Worm (Caenorhabditis elegans): ENCODE measurements around the gene glb-14.

Gene glb-14

DNA sequence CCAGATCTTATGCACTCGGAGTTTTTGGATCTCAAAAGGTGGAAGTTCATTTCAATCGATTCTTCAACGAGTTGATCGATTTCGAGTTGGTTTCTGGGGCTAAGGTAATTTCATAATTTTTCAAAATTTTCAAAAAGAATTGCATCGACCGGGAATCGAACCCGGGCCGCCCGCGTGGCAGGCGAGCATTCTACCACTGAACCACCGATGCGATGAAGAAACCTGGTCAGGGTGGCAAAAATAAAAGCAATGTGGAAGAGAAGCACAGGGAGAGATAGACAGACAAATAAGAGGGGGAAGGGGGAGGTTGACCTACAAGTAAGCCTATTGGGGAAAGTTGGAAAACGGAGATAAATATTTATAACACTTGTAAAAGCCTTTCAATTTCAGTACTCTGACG, 39.7 kb downstream of the glb-14 start:
- TF ChIP-seq aly-2 (tag; optimal IDR thresholded peaks at IDR 0.05) (no peak), egl-27 (tag; optimal IDR thresholded peaks at IDR 0.05) (no peak), elt-1 (tag; optimal IDR thresholded peaks at IDR 0.05) (no peak), nhr-12 (tag; optimal IDR thresholded peaks at IDR 0.05) (no peak), nhr-28 (tag; optimal IDR thresholded peaks at IDR 0.05) (no peak), ceh-16 (tag; optimal IDR thresholded peaks at IDR 0.05) (peak; percentile 2), zag-1 (tag; optimal IDR thresholded peaks at IDR 0.05) (no peak), ceh-82 (tag; optimal IDR thresholded peaks at IDR 0.05) (no peak), daf-12 (tag; optimal IDR thresholded peaks at IDR 0.05) (no peak), nfya-1 (tag; optimal IDR thresholded peaks at IDR 0.05; ENCODE audit: insufficient read depth) (no peak), nhr-25 (tag; optimal IDR thresholded peaks at IDR 0.05) (no peak), pha-4 (tag; optimal IDR thresholded peaks at IDR 0.05) (no peak), tbx-2 (tag; optimal IDR thresholded peaks at IDR 0.05) (no peak), elt-2 (tag; optimal IDR thresholded peaks at IDR 0.05) (peak; percentile 52), ztf-11 (tag; optimal IDR thresholded peaks at IDR 0.05) (no peak), fos-1 (tag; optimal IDR thresholded peaks at IDR 0.05) (no peak), R02D3.7 (tag; optimal IDR thresholded peaks at IDR 0.05) (no peak), nhr-67 (tag; optimal IDR thresholded peaks at IDR 0.05) (no peak), nhr-11 (tag; optimal IDR thresholded peaks at IDR 0.05) (no peak), sea-2 (GFP tag; optimal IDR thresholded peaks at IDR 0.05) (no peak), eor-1 (tag; optimal IDR thresholded peaks at IDR 0.05) (no peak), nhr-76 (tag; optimal IDR thresholded peaks at IDR 0.05) (no peak), hmg-11 (tag; optimal IDR thresholded peaks at IDR 0.05) (no peak), ztf-4 (tag; optimal IDR thresholded peaks at IDR 0.05) (no peak), fkh-10 (GFP tag; optimal IDR thresholded peaks at IDR 0.05) (no peak), nhr-77 (tag; optimal IDR thresholded peaks at IDR 0.05) (no peak), ceh-28 (tag; optimal IDR thresholded peaks at IDR 0.05) (no peak), skn-1 (tag; optimal IDR thresholded peaks at IDR 0.05) (no peak), nhr-23 (tag; optimal IDR thresholded peaks at IDR 0.05) (no peak), lin-15B (tag; optimal IDR thresholded peaks at IDR 0.05) (no peak), pqm-1 (tag; optimal IDR thresholded peaks at IDR 0.05) (peak; percentile 34), jun-1 (tag; optimal IDR thresholded peaks at IDR 0.05) (no peak), lin-39 (tag; optimal IDR thresholded peaks at IDR 0.05) (peak; percentile 8)

DNA sequence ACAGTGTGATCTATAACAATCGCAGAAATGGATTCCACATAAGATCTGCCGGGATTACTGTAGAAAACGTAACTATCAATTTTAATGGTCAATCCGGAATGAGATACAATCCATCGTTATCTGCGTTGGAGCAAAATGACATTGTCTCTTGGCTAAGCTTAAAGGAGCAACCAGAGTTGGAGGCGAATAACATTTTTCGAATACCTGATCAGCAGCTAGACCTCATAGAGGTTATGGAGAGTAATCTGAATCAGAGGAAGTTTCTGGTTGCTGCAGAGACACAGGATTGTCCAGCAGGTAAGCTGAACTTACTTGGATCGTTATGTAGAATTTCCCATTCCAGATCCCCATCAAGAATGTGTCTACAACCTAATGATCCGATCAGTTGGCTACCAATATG, 41.2 kb downstream of the glb-14 start:
- no peak for TF ChIP-seq ztf-4 (tag; optimal IDR thresholded peaks at IDR 0.05)
- no peak for TF ChIP-seq fkh-10 (GFP tag; optimal IDR thresholded peaks at IDR 0.05)
- TF ChIP-seq zag-1 (tag; optimal IDR thresholded peaks at IDR 0.05) = no peak
- no peak for TF ChIP-seq ama-1 (optimal IDR thresholded peaks at IDR 0.05)
- no peak for TF ChIP-seq snpc-4 (tag; optimal IDR thresholded peaks at IDR 0.05)
- no peak for TF ChIP-seq jun-1 (tag; optimal IDR thresholded peaks at IDR 0.05)
- no peak for TF ChIP-seq nhr-11 (tag; optimal IDR thresholded peaks at IDR 0.05)

- TF ChIP-seq pqm-1 (tag; optimal IDR thresholded peaks at IDR 0.05) = peak; percentile 19
- TF ChIP-seq elt-2 (tag; optimal IDR thresholded peaks at IDR 0.05) = peak; percentile 31
- TF ChIP-seq tbx-2 (tag; optimal IDR thresholded peaks at IDR 0.05) = no peak
Observed at ce11 chrV:15499099-15499498, 45.7 kb downstream of the glb-14 start.

DNA sequence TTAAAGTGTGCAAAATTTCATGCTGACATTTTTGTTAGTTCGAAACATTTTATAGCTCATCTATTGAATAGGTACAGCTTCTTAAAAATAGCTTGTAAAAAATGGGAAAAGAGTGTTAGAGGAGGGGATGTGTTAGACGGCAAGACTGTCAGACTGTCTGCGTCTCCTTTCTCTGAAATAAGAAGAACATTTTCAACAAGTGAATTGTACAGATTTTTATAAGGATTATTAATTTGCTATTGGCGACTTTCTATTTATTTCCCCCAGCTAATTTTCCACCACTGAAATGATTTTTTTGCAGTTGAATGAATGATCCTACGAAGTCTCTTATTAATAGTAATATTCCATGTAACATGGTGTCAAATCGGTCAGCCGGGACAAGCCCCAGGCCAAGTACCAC, 46.4 kb downstream of the glb-14 start, which contains the start of gene C06B8.7:
Gene C06B8.7 (plus strand): TSS at position 301 of the 400 bp plus-strand sequence.
- TF ChIP-seq hmg-11 (tag; optimal IDR thresholded peaks at IDR 0.05) (no peak), fkh-2 (tag; optimal IDR thresholded peaks at IDR 0.05) (no peak)

DNA sequence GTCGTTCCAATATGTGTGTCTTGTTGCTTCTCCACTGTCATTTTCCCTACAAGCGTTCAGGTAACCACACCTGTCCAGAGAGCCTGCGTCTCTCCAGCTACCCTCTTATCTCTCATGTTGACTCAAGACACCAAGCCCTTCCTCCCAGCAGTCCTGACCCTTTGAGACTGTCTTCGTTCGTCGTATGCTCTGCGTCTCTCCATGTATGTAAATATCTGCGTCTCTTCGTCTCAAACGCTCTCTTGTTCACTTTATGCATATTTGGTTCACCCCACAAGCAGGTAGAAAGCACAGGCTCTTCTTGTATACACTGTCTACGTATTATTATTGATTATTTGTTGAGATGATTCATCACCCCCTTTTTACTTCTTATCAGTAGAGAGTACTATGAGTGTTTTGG, 47.1 kb downstream of the glb-14 start:
- no peak for TF ChIP-seq nhr-237 (tag; optimal IDR thresholded peaks at IDR 0.05)
- no peak for TF ChIP-seq ceh-82 (tag; optimal IDR thresholded peaks at IDR 0.05)
- no peak for TF ChIP-seq lin-39 (tag; optimal IDR thresholded peaks at IDR 0.05)
- peak; percentile 94 for TF ChIP-seq elt-2 (tag; optimal IDR thresholded peaks at IDR 0.05)
- TF ChIP-seq nhr-28 (tag; optimal IDR thresholded peaks at IDR 0.05) = no peak
- no peak for TF ChIP-seq nfya-1 (tag; optimal IDR thresholded peaks at IDR 0.05; ENCODE audit: insufficient read depth)
- TF ChIP-seq nhr-23 (tag; optimal IDR thresholded peaks at IDR 0.05) = no peak
- TF ChIP-seq pha-4 (tag; optimal IDR thresholded peaks at IDR 0.05) = peak; percentile 99
- TF ChIP-seq pqm-1 (tag; optimal IDR thresholded peaks at IDR 0.05) = peak; percentile 95
- TF ChIP-seq ceh-28 (tag; optimal IDR thresholded peaks at IDR 0.05) = peak; percentile 72
- TF ChIP-seq lsy-12 (tag; optimal IDR thresholded peaks at IDR 0.05) = peak; percentile 20
- no peak for TF ChIP-seq nhr-77 (tag; optimal IDR thresholded peaks at IDR 0.05)
- peak; percentile 84 for TF ChIP-seq jun-1 (tag; optimal IDR thresholded peaks at IDR 0.05)
- TF ChIP-seq egl-5 (tag; optimal IDR thresholded peaks at IDR 0.05) = no peak

Measured in whole organism, L3 larva.